Worm (Caenorhabditis elegans) whole organism, early embryonic: ENCODE data around the gene F10A3.11.

Experiments
- B0310.2 ChIP-seq: sonication (generic microtip); optimal IDR thresholded peaks from 2 replicates; lab custom pipeline; 2016; ENCODE audit warnings: mild to moderate bottlenecking, missing genetic modification characterization, missing compliant biosample characterization
- F13C5.2 ChIP-seq: sonication (generic microtip); optimal IDR thresholded peaks from 2 replicates; lab custom pipeline; 2017; ENCODE audit warnings: mild to moderate bottlenecking, missing genetic modification characterization, inconsistent platforms, missing compliant biosample characterization
- aly-1 ChIP-seq: sonication (generic microtip); optimal IDR thresholded peaks from 2 replicates; lab custom pipeline; 2016; ENCODE audit warnings: missing genetic modification characterization, missing compliant biosample characterization
- ama-1 ChIP-seq: fragments of 150-350 bp; optimal IDR thresholded peaks from 2 replicates; lab custom pipeline; 2014
- ceh-13 ChIP-seq: fragments of 200-800 bp; sonication (Bioruptor generic); optimal IDR thresholded peaks from 2 replicates; lab custom pipeline; 2018; ENCODE audit warnings: mild to moderate bottlenecking, missing genetic modification characterization, missing compliant biosample characterization
- ceh-36 ChIP-seq: sonication (generic microtip); optimal IDR thresholded peaks from 2 replicates; lab custom pipeline; 2016; ENCODE audit warnings: missing genetic modification characterization, inconsistent platforms, missing compliant biosample characterization
- ets-7 ChIP-seq: sonication (generic microtip); optimal IDR thresholded peaks from 2 replicates; lab custom pipeline; 2016; ENCODE audit warnings: missing genotype, missing genetic modification characterization, missing compliant biosample characterization
- flt-1 ChIP-seq: fragments of 200-800 bp; sonication (Bioruptor generic); IDR thresholded peaks from 2 replicates; pipeline ENCODE4 v1.3.6; 2022; ENCODE audit warnings: missing genetic modification characterization, missing compliant biosample characterization
- hmbx-1 ChIP-seq: sonication (generic microtip); optimal IDR thresholded peaks from 2 replicates; lab custom pipeline; 2016; ENCODE audit warnings: mild to moderate bottlenecking, missing genetic modification characterization, missing compliant biosample characterization
- hmg-4 ChIP-seq: fragments of 200-800 bp; sonication (Bioruptor generic); optimal IDR thresholded peaks from 2 replicates; lab custom pipeline; 2018; ENCODE audit warnings: mild to moderate bottlenecking, missing genetic modification characterization, missing compliant biosample characterization
- hnd-1 ChIP-seq: sonication (generic microtip); optimal IDR thresholded peaks from 2 replicates; lab custom pipeline; 2016; ENCODE audit warnings: missing genetic modification characterization, missing compliant biosample characterization
- pes-1 ChIP-seq: fragments of 200-800 bp; sonication (Bioruptor generic); IDR thresholded peaks from 2 replicates; pipeline ENCODE4 v1.3.6; 2022; ENCODE audit warnings: missing genetic modification reagents, missing genetic modification characterization, missing compliant biosample characterization
- scrt-1 ChIP-seq: fragments of 200-800 bp; sonication (Bioruptor generic); IDR thresholded peaks from 2 replicates; pipeline ENCODE4 v1.3.6; 2022; ENCODE audit warnings: missing genetic modification characterization, missing compliant biosample characterization
- sea-1 ChIP-seq: fragments of 200-800 bp; sonication (Bioruptor generic); conservative IDR thresholded peaks from 2 replicates; pipeline ENCODE4 v1.3.6; 2022; ENCODE audit warnings: missing genetic modification characterization, missing compliant biosample characterization
- tbx-11 ChIP-seq: fragments of 200-800 bp; sonication (Bioruptor generic); IDR thresholded peaks from 2 replicates; pipeline ENCODE4 v1.3.6; 2022; ENCODE audit warnings: missing genetic modification characterization, missing compliant biosample characterization
- tbx-37 ChIP-seq: fragments of 200-800 bp; sonication (Bioruptor generic); conservative IDR thresholded peaks from 2 replicates; pipeline ENCODE4 v1.3.6; 2022; ENCODE audit warnings: missing genetic modification reagents, missing genetic modification characterization, missing compliant biosample characterization
- tra-4 ChIP-seq: sonication (generic microtip); optimal IDR thresholded peaks from 2 replicates; lab custom pipeline; 2017; ENCODE audit warnings: missing genetic modification characterization, missing compliant biosample characterization

The F10A3.11 gene

ce11 chrV:16169026-16169425 is 6.5 kb downstream of the F10A3.11 start, which contains the start of gene str-111:
Gene str-111 (minus strand): TSS chrV:16169126.
- TF ChIP-seq hnd-1 (tag; lab: Kevin White, UChicago) (no peak), ceh-13 (GFP tag; lab: Kevin White, UChicago) (no peak), ceh-36 (tag; lab: Kevin White, UChicago) (no peak), aly-1 (tag; lab: Kevin White, UChicago) (no peak), ama-1 (no peak), pes-1 (no peak), tbx-37 (GFP tag; lab: Robert Waterston, UW) (no peak), scrt-1 (GFP tag; lab: Robert Waterston, UW) (no peak)

- TF ChIP-seq scrt-1 (GFP tag; lab: Robert Waterston, UW) (no peak), hmbx-1 (tag; lab: Kevin White, UChicago) (no peak), ets-7 (tag; lab: Kevin White, UChicago) (no peak), hnd-1 (tag; lab: Kevin White, UChicago) (no peak), ceh-36 (tag; lab: Kevin White, UChicago) (no peak), tbx-37 (GFP tag; lab: Robert Waterston, UW) (no peak), pes-1 (no peak), sea-1 (GFP tag; lab: Robert Waterston, UW) (no peak), tra-4 (tag; lab: Kevin White, UChicago) (no peak)
Measured at ce11 chrV:16171721-16172120, 9.2 kb downstream of the F10A3.11 start, which contains the start of gene K05D4.9. Gene K05D4.9 (minus strand): TSS chrV:16171821.

- TF ChIP-seq B0310.2, result no peak
- no peak for TF ChIP-seq hmbx-1 (tag; lab: Kevin White, UChicago)
- TF ChIP-seq flt-1 (GFP tag; lab: Robert Waterston, UW), result no peak
- no peak for TF ChIP-seq pes-1
- TF ChIP-seq tbx-11 (GFP tag; lab: Robert Waterston, UW), result no peak
- no peak for TF ChIP-seq sea-1 (GFP tag; lab: Robert Waterston, UW)
- no peak for TF ChIP-seq tra-4 (tag; lab: Kevin White, UChicago)
- no peak for TF ChIP-seq ama-1
- TF ChIP-seq hmg-4, result no peak
- TF ChIP-seq tbx-37 (GFP tag; lab: Robert Waterston, UW), result no peak
- no peak for TF ChIP-seq ets-7 (tag; lab: Kevin White, UChicago)
- no peak for TF ChIP-seq ceh-13 (GFP tag; lab: Kevin White, UChicago)
Measured at ce11 chrV:16174109-16174508, 11.6 kb downstream of the F10A3.11 start.

DNA sequence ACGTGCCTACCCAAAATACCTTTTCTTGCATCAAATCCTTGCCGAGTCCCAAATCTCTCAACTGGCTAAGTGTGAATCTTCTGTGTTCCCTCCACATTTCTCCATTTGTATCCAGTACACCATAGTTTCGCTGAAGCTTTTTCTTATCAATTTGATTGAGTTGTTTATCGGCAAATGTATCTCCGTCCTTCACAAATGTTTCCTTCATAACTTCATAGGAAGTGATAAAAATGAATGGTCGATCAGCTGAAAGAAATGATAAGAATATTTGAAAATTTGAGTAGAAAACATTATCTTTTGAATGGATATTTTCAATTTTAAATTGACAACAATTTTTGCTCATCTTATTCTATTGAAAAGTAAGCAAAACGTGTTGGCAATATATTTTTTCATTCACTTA is 12.7 kb downstream of the F10A3.11 start:
- TF ChIP-seq sea-1 (GFP tag; lab: Robert Waterston, UW) (no peak), tbx-37 (GFP tag; lab: Robert Waterston, UW) (no peak), ama-1 (no peak), F13C5.2 (tag; lab: Kevin White, UChicago) (no peak), hnd-1 (tag; lab: Kevin White, UChicago) (no peak), ceh-36 (tag; lab: Kevin White, UChicago) (no peak), pes-1 (no peak), B0310.2 (no peak), hmbx-1 (tag; lab: Kevin White, UChicago) (no peak)

DNA sequence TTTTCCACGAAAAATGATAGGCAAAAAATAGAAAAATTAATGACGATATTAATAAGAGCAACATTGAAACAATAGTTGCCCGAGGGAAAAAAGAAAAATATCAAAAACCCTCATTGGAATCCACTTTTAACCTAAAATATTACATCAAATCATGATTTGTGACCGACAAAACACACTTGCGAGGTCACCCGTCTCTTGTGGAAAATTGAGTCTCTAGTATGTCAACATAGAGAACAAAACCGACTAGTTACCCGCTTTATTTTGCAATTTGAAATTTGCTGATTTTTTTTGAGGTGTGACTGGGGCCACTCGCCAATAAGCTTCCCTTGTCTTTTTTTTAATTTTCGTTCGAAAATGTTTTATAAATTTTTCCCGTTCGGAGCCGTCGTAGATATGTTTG is 13.3 kb downstream of the F10A3.11 start, which contains the start of gene cyp-33D1:
Gene cyp-33D1, minus strand, starts transcription at position 101 of the 400 bp plus-strand sequence.
- TF ChIP-seq sea-1 (GFP tag; lab: Robert Waterston, UW), result no peak
- TF ChIP-seq tra-4 (tag; lab: Kevin White, UChicago), result no peak
- TF ChIP-seq flt-1 (GFP tag; lab: Robert Waterston, UW), result no peak
- TF ChIP-seq hmg-4, result no peak
- TF ChIP-seq F13C5.2 (tag; lab: Kevin White, UChicago), result no peak
- no peak for TF ChIP-seq ceh-36 (tag; lab: Kevin White, UChicago)
- no peak for TF ChIP-seq B0310.2
- TF ChIP-seq ama-1, result no peak
- TF ChIP-seq hnd-1 (tag; lab: Kevin White, UChicago), result no peak

ce11 chrV:16180350-16180749 is 17.9 kb downstream of the F10A3.11 start, which contains the start of gene str-106:
Gene str-106 (plus strand): TSS chrV:16180650.
- no peak for TF ChIP-seq aly-1 (tag; lab: Kevin White, UChicago)
- no peak for TF ChIP-seq hnd-1 (tag; lab: Kevin White, UChicago)
- TF ChIP-seq F13C5.2 (tag; lab: Kevin White, UChicago), result no peak
- no peak for TF ChIP-seq ama-1
- TF ChIP-seq tbx-11 (GFP tag; lab: Robert Waterston, UW), result no peak
- TF ChIP-seq scrt-1 (GFP tag; lab: Robert Waterston, UW), result no peak
- TF ChIP-seq pes-1, result no peak
- TF ChIP-seq ceh-36 (tag; lab: Kevin White, UChicago), result no peak
- TF ChIP-seq tbx-37 (GFP tag; lab: Robert Waterston, UW), result no peak
- TF ChIP-seq B0310.2, result no peak

DNA sequence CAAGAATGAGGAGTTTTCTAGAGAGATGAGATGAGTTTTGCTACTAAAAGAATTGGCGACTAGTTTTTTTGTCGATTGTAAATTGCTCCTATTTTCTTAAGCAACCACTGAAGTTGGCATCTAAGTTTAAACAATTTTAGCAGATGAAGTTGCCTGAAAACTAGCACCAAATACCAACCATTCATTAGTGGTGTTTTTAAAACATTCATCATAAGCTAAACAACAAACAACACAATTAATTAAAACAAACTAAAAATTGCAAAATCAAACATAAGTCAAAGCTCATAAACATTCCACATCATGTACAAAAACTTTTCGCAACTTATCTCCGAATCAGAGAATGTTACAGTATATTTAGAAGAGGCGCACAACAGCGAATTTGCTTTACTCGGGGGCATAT is 19.6 kb downstream of the F10A3.11 start, which contains the start of gene srz-13:
Gene srz-13, plus strand, starts transcription at position 301 of the 400 bp plus-strand sequence.
- TF ChIP-seq aly-1 (tag; lab: Kevin White, UChicago) (no peak), tra-4 (tag; lab: Kevin White, UChicago) (no peak), pes-1 (no peak), F13C5.2 (tag; lab: Kevin White, UChicago) (no peak), scrt-1 (GFP tag; lab: Robert Waterston, UW) (no peak), flt-1 (GFP tag; lab: Robert Waterston, UW) (no peak), tbx-11 (GFP tag; lab: Robert Waterston, UW) (no peak), ceh-13 (GFP tag; lab: Kevin White, UChicago) (no peak), ets-7 (tag; lab: Kevin White, UChicago) (no peak), ama-1 (no peak), tbx-37 (GFP tag; lab: Robert Waterston, UW) (no peak), B0310.2 (no peak), ceh-36 (tag; lab: Kevin White, UChicago) (no peak), hnd-1 (tag; lab: Kevin White, UChicago) (no peak), hmbx-1 (tag; lab: Kevin White, UChicago) (no peak), sea-1 (GFP tag; lab: Robert Waterston, UW) (no peak)
